Fruit fly (Drosophila melanogaster) whole organism, embryonic: Measurements from ENCODE around the gene CG1764.

Experiments
- Adf1 ChIP-seq: fragments of 200-800 bp; sonication (Bioruptor generic); IDR thresholded peaks from 2 replicates; pipeline ENCODE4 v1.3.6; 2022; ENCODE audit warnings: missing biosample characterization, missing genetic modification characterization
- Antp ChIP-seq: fragments of 200-800 bp; sonication (Bioruptor generic); optimal IDR thresholded peaks from 3 replicates; lab custom pipeline; 2016; ENCODE audit warnings: missing biosample characterization, missing genetic modification characterization
- Asciz ChIP-seq: fragments of 200-800 bp; sonication (Bioruptor generic); optimal IDR thresholded peaks from 2 replicates; lab custom pipeline; 2017; ENCODE audit warnings: missing biosample characterization, mild to moderate bottlenecking, missing genetic modification characterization, missing genetic modification reagents
- B-H1 ChIP-seq: fragments of 200-800 bp; sonication (Bioruptor generic); IDR thresholded peaks from 3 replicates; pipeline ENCODE4 v1.3.6; 2022; ENCODE audit warnings: missing biosample characterization, missing genetic modification characterization
- C15 ChIP-seq: fragments of 200-800 bp; sonication (Bioruptor generic); IDR thresholded peaks from 3 replicates; pipeline ENCODE4 v1.3.6; 2022; ENCODE audit warnings: missing biosample characterization, missing genetic modification characterization
- CG10274 ChIP-seq: fragments of 200-800 bp; sonication (Bioruptor generic); optimal IDR thresholded peaks from 3 replicates; lab custom pipeline; 2017; ENCODE audit warnings: missing biosample characterization, mild to moderate bottlenecking, missing genetic modification characterization
- CG10565 ChIP-seq: fragments of 200-800 bp; sonication (Bioruptor generic); optimal IDR thresholded peaks from 3 replicates; lab custom pipeline; 2016; ENCODE audit warnings: missing biosample characterization, mild to moderate bottlenecking, missing genetic modification characterization
- CG12769 ChIP-seq: fragments of 200-800 bp; sonication (Bioruptor generic); optimal IDR thresholded peaks from 2 replicates; lab custom pipeline; 2019; ENCODE audit warnings: missing biosample characterization, mild to moderate bottlenecking, missing genetic modification characterization, moderate library complexity
- CG14710 ChIP-seq: fragments of 200-800 bp; sonication (Bioruptor generic); optimal IDR thresholded peaks from 3 replicates; lab custom pipeline; 2019; ENCODE audit warnings: missing biosample characterization, mild to moderate bottlenecking, missing genetic modification characterization, moderate library complexity
- CG17359 ChIP-seq: fragments of 200-800 bp; sonication (Bioruptor generic); optimal IDR thresholded peaks from 3 replicates; lab custom pipeline; 2018; ENCODE audit warnings: missing biosample characterization, mild to moderate bottlenecking, missing genetic modification characterization, moderate library complexity
- CG18619 ChIP-seq: fragments of 200-800 bp; sonication (Bioruptor generic); optimal IDR thresholded peaks from 3 replicates; lab custom pipeline; 2017; ENCODE audit warnings: missing biosample characterization, mild to moderate bottlenecking, missing genetic modification characterization
- CG2678 ChIP-seq: fragments of 200-800 bp; sonication (Bioruptor generic); optimal IDR thresholded peaks from 3 replicates; lab custom pipeline; 2019; ENCODE audit warnings: missing biosample characterization, mild to moderate bottlenecking, missing genetic modification characterization, moderate library complexity
- CG31441 ChIP-seq: fragments of 200-800 bp; sonication (Bioruptor generic); IDR thresholded peaks from 2 replicates; pipeline ENCODE4 v1.3.6; 2022; ENCODE audit warnings: missing biosample characterization, missing genetic modification characterization
- CG32772 ChIP-seq: fragments of 200-800 bp; sonication (Bioruptor generic); IDR thresholded peaks from 2 replicates; pipeline ENCODE4 v1.3.6; 2022; ENCODE audit warnings: missing biosample characterization, missing genetic modification characterization
- CG3838 ChIP-seq: fragments of 200-800 bp; sonication (Bioruptor generic); optimal IDR thresholded peaks from 3 replicates; lab custom pipeline; 2016; ENCODE audit warnings: missing biosample characterization, missing genetic modification characterization
- CG3995 ChIP-seq: fragments of 200-800 bp; sonication (Bioruptor generic); optimal IDR thresholded peaks from 3 replicates; lab custom pipeline; 2016; ENCODE audit warnings: missing biosample characterization, missing genetic modification characterization
- CG43689 ChIP-seq: fragments of 200-800 bp; sonication (Bioruptor generic); IDR thresholded peaks from 2 replicates; pipeline ENCODE4 v1.3.6; 2022; ENCODE audit warnings: missing biosample characterization, missing genetic modification characterization
- CG4730 ChIP-seq: fragments of 200-800 bp; sonication (Bioruptor generic); IDR thresholded peaks from 2 replicates; pipeline ENCODE4 v1.3.6; 2022; ENCODE audit warnings: missing biosample characterization, missing genetic modification characterization
- CG6765 ChIP-seq: fragments of 200-800 bp; sonication (Bioruptor generic); optimal IDR thresholded peaks from 3 replicates; lab custom pipeline; 2017; ENCODE audit warnings: missing biosample characterization, mild to moderate bottlenecking, missing genetic modification characterization
- CG6854 ChIP-seq: fragments of 200-800 bp; sonication (Bioruptor generic); optimal IDR thresholded peaks from 3 replicates; lab custom pipeline; 2017; ENCODE audit warnings: missing biosample characterization, mild to moderate bottlenecking, missing genetic modification characterization
- CG7357 ChIP-seq: fragments of 200-800 bp; sonication (Bioruptor generic); IDR thresholded peaks from 3 replicates; pipeline ENCODE4 v1.3.6; 2022; ENCODE audit warnings: missing biosample characterization, missing genetic modification characterization
- Elba2 ChIP-seq: fragments of 200-800 bp; sonication (Bioruptor generic); optimal IDR thresholded peaks from 3 replicates; lab custom pipeline; 2016; ENCODE audit warnings: missing biosample characterization, missing genetic modification characterization
- HLH3B ChIP-seq: fragments of 200-800 bp; sonication (Bioruptor generic); IDR thresholded peaks from 2 replicates; pipeline ENCODE4 v1.3.6; 2022; ENCODE audit warnings: missing biosample characterization, missing genetic modification characterization
- Hr3 ChIP-seq: fragments of 200-800 bp; sonication (Bioruptor generic); optimal IDR thresholded peaks from 3 replicates; lab custom pipeline; 2016; ENCODE audit warnings: missing biosample characterization, missing genetic modification characterization
- NK7.1 ChIP-seq: fragments of 200-800 bp; sonication (Bioruptor generic); optimal IDR thresholded peaks from 3 replicates; lab custom pipeline; 2016; ENCODE audit warnings: missing biosample characterization, missing genetic modification characterization
- TFAM ChIP-seq: fragments of 200-800 bp; sonication (Bioruptor generic); optimal IDR thresholded peaks from 2 replicates; lab custom pipeline; 2017; ENCODE audit warnings: missing biosample characterization, missing genetic modification characterization, inconsistent platforms
- Usf ChIP-seq: fragments of 200-800 bp; sonication (Bioruptor generic); optimal IDR thresholded peaks from 2 replicates; lab custom pipeline; 2017; ENCODE audit warnings: missing genotype, missing biosample characterization, missing genetic modification characterization
- Vsx1 ChIP-seq: fragments of 200-800 bp; sonication (Bioruptor generic); optimal IDR thresholded peaks from 2 replicates; lab custom pipeline; 2017; ENCODE audit warnings: missing biosample characterization, mild to moderate bottlenecking, missing genetic modification characterization, missing genetic modification reagents
- YL-1 ChIP-seq: fragments of 200-800 bp; sonication (Bioruptor generic); optimal IDR thresholded peaks from 3 replicates; lab custom pipeline; 2017; ENCODE audit warnings: missing biosample characterization, mild to moderate bottlenecking, missing genetic modification characterization
- bcd ChIP-seq: fragments of 200-800 bp; sonication (Bioruptor generic); optimal IDR thresholded peaks from 2 replicates; lab custom pipeline; 2017; ENCODE audit warnings: missing biosample characterization, mild to moderate bottlenecking, missing genetic modification characterization
- bigmax ChIP-seq: fragments of 200-800 bp; sonication (Bioruptor generic); optimal IDR thresholded peaks from 2 replicates; lab custom pipeline; 2018; ENCODE audit warnings: missing biosample characterization, mild to moderate bottlenecking, missing genetic modification characterization
- cg ChIP-seq: fragments of 200-800 bp; sonication (Bioruptor generic); optimal IDR thresholded peaks from 3 replicates; lab custom pipeline; 2019; ENCODE audit warnings: missing biosample characterization, mild to moderate bottlenecking, missing genetic modification characterization, moderate library complexity
- ci ChIP-seq: fragments of 200-800 bp; sonication (Bioruptor generic); IDR thresholded peaks from 3 replicates; pipeline ENCODE4 v1.3.6; 2022; ENCODE audit warnings: missing biosample characterization, missing genetic modification characterization
- crc ChIP-seq: fragments of 200-800 bp; sonication (Bioruptor generic); optimal IDR thresholded peaks from 2 replicates; lab custom pipeline; 2016; ENCODE audit warnings: missing biosample characterization, missing genetic modification characterization
- fd3F ChIP-seq: fragments of 200-800 bp; sonication (Bioruptor generic); optimal IDR thresholded peaks from 2 replicates; lab custom pipeline; 2018; ENCODE audit warnings: missing biosample characterization, mild to moderate bottlenecking, missing genetic modification characterization, moderate library complexity
- fd64A ChIP-seq: fragments of 200-800 bp; sonication (Bioruptor generic); optimal IDR thresholded peaks from 3 replicates; lab custom pipeline; 2018; ENCODE audit warnings: missing biosample characterization, mild to moderate bottlenecking, missing genetic modification characterization
- gce ChIP-seq: fragments of 200-800 bp; sonication (Bioruptor generic); IDR thresholded peaks from 3 replicates; pipeline ENCODE4 v1.3.6; 2022; ENCODE audit warnings: missing biosample characterization, missing genetic modification characterization
- gcm2 ChIP-seq: fragments of 200-800 bp; sonication (Bioruptor generic); optimal IDR thresholded peaks from 2 replicates; lab custom pipeline; 2016; ENCODE audit warnings: missing biosample characterization, missing genetic modification characterization
- grau ChIP-seq: fragments of 200-800 bp; optimal IDR thresholded peaks from 3 replicates; lab custom pipeline; 2019; ENCODE audit warnings: missing biosample characterization, mild to moderate bottlenecking, missing genetic modification characterization, moderate library complexity
- lmd ChIP-seq: fragments of 200-800 bp; sonication (Bioruptor generic); IDR thresholded peaks from 2 replicates; pipeline ENCODE4 v1.3.6; 2022; ENCODE audit warnings: missing biosample characterization, missing genetic modification characterization
- lola ChIP-seq, 3 experiments: fragments of >200 bp in 2 of 3; fragments of 200-800 bp in 1 of 3; sonication (Bioruptor generic) in 1 of 3; optimal IDR thresholded peaks; 2 replicates each; lab custom pipeline; 2017 to 2019; ENCODE audit warnings: missing biosample characterization in 3 of 3, missing genetic modification characterization in 3 of 3, mild to moderate bottlenecking in 1 of 3, moderate library complexity in 1 of 3
- maf-S ChIP-seq: fragments of 200-800 bp; sonication (Bioruptor generic); optimal IDR thresholded peaks from 2 replicates; lab custom pipeline; 2016; ENCODE audit warnings: missing biosample characterization, missing genetic modification characterization
- oc ChIP-seq: fragments of 200-800 bp; sonication (Bioruptor generic); optimal IDR thresholded peaks from 2 replicates; lab custom pipeline; 2018; ENCODE audit warnings: missing biosample characterization, mild to moderate bottlenecking, missing genetic modification characterization, moderate library complexity
- pb ChIP-seq: fragments of 200-800 bp; sonication (Bioruptor generic); optimal IDR thresholded peaks from 3 replicates; lab custom pipeline; 2016; ENCODE audit warnings: missing biosample characterization, missing genetic modification characterization
- repo ChIP-seq: fragments of 200-800 bp; sonication (Bioruptor generic); optimal IDR thresholded peaks from 2 replicates; lab custom pipeline; 2016; ENCODE audit warnings: missing biosample characterization, missing genetic modification characterization
- salm ChIP-seq: fragments of 200-800 bp; sonication (Bioruptor generic); optimal IDR thresholded peaks from 2 replicates; lab custom pipeline; 2018; ENCODE audit warnings: missing biosample characterization, mild to moderate bottlenecking, missing genetic modification characterization
- slp2 ChIP-seq: fragments of 200-800 bp; sonication (Bioruptor generic); optimal IDR thresholded peaks from 2 replicates; lab custom pipeline; 2016; ENCODE audit warnings: missing biosample characterization, missing genetic modification characterization
- tgo ChIP-seq: fragments of 200-800 bp; sonication (Bioruptor generic); IDR thresholded peaks from 3 replicates; pipeline ENCODE4 v1.3.6; 2022; ENCODE audit warnings: missing biosample characterization, missing genetic modification characterization
- unc-4 ChIP-seq: fragments of 200-800 bp; sonication (Bioruptor generic); IDR thresholded peaks from 2 replicates; pipeline ENCODE4 v1.3.6; 2022; ENCODE audit warnings: missing biosample characterization, missing genetic modification characterization; ENCODE audit not compliant: partially characterized antibody
- vnd ChIP-seq: fragments of 200-800 bp; sonication (Bioruptor generic); IDR thresholded peaks from 3 replicates; pipeline ENCODE4 v1.3.6; 2022; ENCODE audit warnings: missing biosample characterization, missing genetic modification characterization; ENCODE audit not compliant: partially characterized antibody
- wdn ChIP-seq: fragments of 200-800 bp; sonication (Bioruptor generic); IDR thresholded peaks from 2 replicates; pipeline ENCODE4 v1.3.6; 2022; ENCODE audit warnings: missing biosample characterization, missing genetic modification characterization

CG1764 gene

dm6 chrX:13251310-13251709 lies 50.9 kb downstream of the CG1764 start (continued):
- peak; percentile 77 for TF ChIP-seq bcd
- peak; percentile 53 for TF ChIP-seq B-H1
- peak; percentile 70 for TF ChIP-seq CG7357 (GFP tag; lab: Robert Waterston, UW)
- TF ChIP-seq Usf (GFP tag; lab: Kevin White, UChicago), result peak; percentile 77
- peak; percentile 56 for TF ChIP-seq fd64A (GFP tag; lab: Kevin White, UChicago)
- TF ChIP-seq gcm2 (GFP tag; lab: Kevin White, UChicago), result peak; percentile 74
- TF ChIP-seq CG17359 (tag; lab: Kevin White, UChicago), result peak; percentile 82
- TF ChIP-seq Elba2 (GFP tag; lab: Kevin White, UChicago), result no peak
- TF ChIP-seq CG32772 (GFP tag; lab: Robert Waterston, UW), result peak; percentile 81
- peak; percentile 63 for TF ChIP-seq crc
- TF ChIP-seq CG10565 (GFP tag; lab: Kevin White, UChicago), result no peak
- peak; percentile 49 for TF ChIP-seq CG10274 (GFP tag; lab: Kevin White, UChicago)
- TF ChIP-seq lmd (GFP tag; lab: Robert Waterston, UW), result peak; percentile 79
- peak; percentile 6 for TF ChIP-seq Vsx1 (GFP tag; lab: Kevin White, UChicago)
- TF ChIP-seq HLH3B, result peak; percentile 81
- TF ChIP-seq salm (tag; lab: Kevin White, UChicago), result peak; percentile 44
- peak; percentile 45 for TF ChIP-seq CG18619 (GFP tag; lab: Kevin White, UChicago)
- no peak for TF ChIP-seq CG3838 (GFP tag; lab: Kevin White, UChicago)
- peak in 1 of 3 experiments; percentile 25 for TF ChIP-seq lola (GFP tag; optimal IDR thresholded peaks at IDR 0.05; lab: Kevin White, UChicago)
- no peak for TF ChIP-seq C15 (GFP tag; lab: Robert Waterston, UW)
- TF ChIP-seq bigmax, result no peak
- TF ChIP-seq Asciz (GFP tag; lab: Kevin White, UChicago), result peak; percentile 67
- TF ChIP-seq grau, result peak; percentile 71
- peak; percentile 58 for TF ChIP-seq repo (GFP tag; lab: Kevin White, UChicago)
- TF ChIP-seq CG31441 (GFP tag; lab: Robert Waterston, UW), result peak; percentile 73
- TF ChIP-seq vnd (GFP tag; lab: Robert Waterston, UW), result no peak
- peak; percentile 76; the same call in 2 of the 3 replicates for TF ChIP-seq gce (GFP tag; lab: Robert Waterston, UW)
- peak; percentile 82 for TF ChIP-seq pb (GFP tag; lab: Kevin White, UChicago)
- TF ChIP-seq CG4730 (GFP tag; lab: Robert Waterston, UW), result peak; percentile 59
- no peak for TF ChIP-seq YL-1 (GFP tag; lab: Kevin White, UChicago)
- peak; percentile 93 for TF ChIP-seq ci (GFP tag; lab: Robert Waterston, UW)
- TF ChIP-seq CG2678 (tag; lab: Kevin White, UChicago), result peak; percentile 89
- no peak for TF ChIP-seq cg (GFP tag; lab: Kevin White, UChicago)
- TF ChIP-seq maf-S, result peak; percentile 69
- peak; percentile 36 for TF ChIP-seq CG14710 (tag; lab: Kevin White, UChicago)
- peak; percentile 55 for TF ChIP-seq NK7.1 (GFP tag; lab: Kevin White, UChicago)
- no peak for TF ChIP-seq Adf1 (GFP tag; lab: Robert Waterston, UW)
- TF ChIP-seq CG43689 (GFP tag; lab: Robert Waterston, UW), result peak; percentile 67
- peak; percentile 77 for TF ChIP-seq tgo (GFP tag; lab: Robert Waterston, UW)
- peak; percentile 44 for TF ChIP-seq CG6854 (GFP tag; lab: Kevin White, UChicago)
- peak; percentile 21 for TF ChIP-seq CG3995
- peak; percentile 97 for TF ChIP-seq CG12769 (tag; lab: Kevin White, UChicago)
- TF ChIP-seq Hr3 (GFP tag; lab: Kevin White, UChicago), result peak; percentile 59
- no peak for TF ChIP-seq unc-4 (GFP tag; lab: Robert Waterston, UW)
- no peak for TF ChIP-seq TFAM (GFP tag; lab: Kevin White, UChicago)
- TF ChIP-seq fd3F (GFP tag; lab: Kevin White, UChicago), result peak; percentile 48
- TF ChIP-seq Antp, result peak; percentile 95
- peak; percentile 49; the same call in 1 of the 2 replicates for TF ChIP-seq wdn (GFP tag; lab: Robert Waterston, UW)
- TF ChIP-seq CG6765 (GFP tag; lab: Kevin White, UChicago), result no peak
- TF ChIP-seq slp2 (GFP tag; lab: Kevin White, UChicago), result peak; percentile 69
- peak; percentile 83 for TF ChIP-seq oc (tag; lab: Kevin White, UChicago)
